Worm (Caenorhabditis elegans) whole organism, L4 larva: ENCODE results near the gene dhps-1.

ENCODE experiments used
- D1046.2 ChIP-seq: fragments of 200-800 bp; sonication (Bioruptor generic); IDR thresholded peaks from 2 replicates; pipeline ENCODE4 v1.3.6; 2022; ENCODE audit warnings: missing genetic modification characterization, missing compliant biosample characterization
- F26F4.8 ChIP-seq: fragments of 200-800 bp; sonication (Bioruptor generic); conservative IDR thresholded peaks from 2 replicates; pipeline ENCODE4 v1.3.6; 2022; ENCODE audit warnings: missing genetic modification characterization, missing compliant biosample characterization
- F44E2.7 ChIP-seq: fragments of 200-800 bp; sonication (Bioruptor generic); IDR thresholded peaks from 2 replicates; pipeline ENCODE4 v2.1.2; 2022; ENCODE audit warnings: missing genetic modification characterization, missing compliant biosample characterization
- T20F7.1 ChIP-seq: fragments of 200-800 bp; sonication (Bioruptor generic); optimal IDR thresholded peaks from 2 replicates; lab custom pipeline; 2018; ENCODE audit warnings: mild to moderate bottlenecking, missing genetic modification characterization, missing compliant biosample characterization
- T26A8.4 ChIP-seq: fragments of 200-800 bp; sonication (Bioruptor generic); IDR thresholded peaks from 2 replicates; pipeline ENCODE4 v1.3.6; 2022; ENCODE audit warnings: missing genetic modification characterization, missing compliant biosample characterization
- Y48G9A.11 ChIP-seq: fragments of 200-800 bp; sonication (Bioruptor generic); IDR thresholded peaks from 2 replicates; pipeline ENCODE4 v1.3.6; 2022; ENCODE audit warnings: missing genetic modification reagents, missing genetic modification characterization, missing compliant biosample characterization
- ZK337.2 ChIP-seq: fragments of 200-800 bp; sonication (Bioruptor generic); IDR thresholded peaks from 2 replicates; pipeline ENCODE4 v1.3.6; 2022; ENCODE audit warnings: missing genetic modification reagents, missing genetic modification characterization, missing compliant biosample characterization
- ZK546.5 ChIP-seq, 2 experiments: sonication (generic microtip); optimal IDR thresholded peaks; 2 replicates each; lab custom pipeline; 2017; ENCODE audit warnings: missing biosample characterization in 2 of 2, missing genetic modification characterization in 2 of 2
- aly-2 ChIP-seq: sonication (generic microtip); optimal IDR thresholded peaks from 2 replicates; lab custom pipeline; 2018; ENCODE audit warnings: missing biosample characterization, missing genetic modification characterization
- arid-1 ChIP-seq: fragments of 200-800 bp; sonication (Bioruptor generic); conservative IDR thresholded peaks from 2 replicates; pipeline ENCODE4 v1.3.6; 2022; ENCODE audit warnings: missing genetic modification reagents, missing genetic modification characterization, missing compliant biosample characterization
- ceh-20 ChIP-seq: fragments of 200-800 bp; sonication (Bioruptor generic); IDR thresholded peaks from 2 replicates; pipeline ENCODE4 v1.3.6; 2022; ENCODE audit warnings: missing genetic modification reagents, missing genetic modification characterization, missing compliant biosample characterization
- ceh-32 ChIP-seq: sonication (generic microtip); optimal IDR thresholded peaks from 2 replicates; lab custom pipeline; 2016; ENCODE audit warnings: mild to moderate bottlenecking, missing genetic modification characterization, missing compliant biosample characterization; ENCODE audit not compliant: poor library complexity
- ceh-44 ChIP-seq: fragments of 200-800 bp; sonication (Bioruptor generic); IDR thresholded peaks from 2 replicates; pipeline ENCODE4 v1.3.6; 2022; ENCODE audit warnings: missing genetic modification reagents, missing genetic modification characterization, missing compliant biosample characterization
- ceh-82 ChIP-seq: sonication (generic microtip); optimal IDR thresholded peaks from 2 replicates; lab custom pipeline; 2017; ENCODE audit warnings: missing biosample characterization, missing genetic modification characterization
- ctbp-1 ChIP-seq: fragments of 200-800 bp; sonication (Bioruptor generic); IDR thresholded peaks from 2 replicates; pipeline ENCODE4 v1.3.6; 2022; ENCODE audit warnings: missing genetic modification reagents, missing genetic modification characterization, missing compliant biosample characterization
- daf-16 ChIP-seq, 3 experiments: sonication (generic microtip); optimal IDR thresholded peaks; 2 replicates each; lab custom pipeline; 2016 to 2017; ENCODE audit warnings: missing genetic modification characterization in 3 of 3, missing genetic modification reagents in 3 of 3, mild to moderate bottlenecking in 2 of 3, missing compliant biosample characterization in 2 of 3, missing biosample characterization in 1 of 3, moderate library complexity in 1 of 3
- daf-19 ChIP-seq: fragments of 200-800 bp; sonication (Bioruptor generic); conservative IDR thresholded peaks from 2 replicates; pipeline ENCODE4 v1.3.6; 2022; ENCODE audit warnings: missing genetic modification characterization, missing compliant biosample characterization
- daf-8 ChIP-seq: fragments of 200-800 bp; sonication (Bioruptor generic); IDR thresholded peaks from 2 replicates; pipeline ENCODE4 v1.3.6; 2022; ENCODE audit warnings: missing genetic modification characterization, missing compliant biosample characterization
- dmd-6 ChIP-seq: fragments of 200-800 bp; sonication (Bioruptor generic); IDR thresholded peaks from 2 replicates; pipeline ENCODE4 v1.3.6; 2022; ENCODE audit warnings: missing genetic modification reagents, missing genetic modification characterization, missing compliant biosample characterization
- egl-43 ChIP-seq: fragments of 200-800 bp; sonication (Bioruptor generic); IDR thresholded peaks from 2 replicates; pipeline ENCODE4 v1.3.6; 2022; ENCODE audit warnings: missing genetic modification reagents, missing genetic modification characterization, missing compliant biosample characterization
- fos-1 ChIP-seq: fragments of 150-350 bp; optimal IDR thresholded peaks from 2 replicates; lab custom pipeline; 2014; ENCODE audit warnings: missing biosample characterization, missing genetic modification characterization
- gei-8 ChIP-seq: fragments of 200-800 bp; sonication (Bioruptor generic); optimal IDR thresholded peaks from 2 replicates; lab custom pipeline; 2018; ENCODE audit warnings: mild to moderate bottlenecking, missing genetic modification characterization, missing compliant biosample characterization
- hlh-30 ChIP-seq: sonication (generic microtip); optimal IDR thresholded peaks from 2 replicates; lab custom pipeline; 2017; ENCODE audit warnings: antibody characterized with exemption, mild to moderate bottlenecking, missing genetic modification characterization, missing compliant biosample characterization; ENCODE audit not compliant: insufficient read depth
- lin-13 ChIP-seq: fragments of 150-350 bp; optimal IDR thresholded peaks from 2 replicates; lab custom pipeline; 2014; ENCODE audit warnings: missing biosample characterization, missing genetic modification reagents, missing genetic modification characterization
- lin-15B ChIP-seq: fragments of 150-350 bp; sonication (generic microtip); optimal IDR thresholded peaks from 3 replicates; lab custom pipeline; 2014; ENCODE audit warnings: missing biosample characterization, missing genetic modification characterization
- lin-29 ChIP-seq: fragments of 200-800 bp; sonication (Bioruptor generic); IDR thresholded peaks from 2 replicates; pipeline ENCODE4 v1.3.6; 2022; ENCODE audit warnings: missing genetic modification reagents, missing genetic modification characterization, missing compliant biosample characterization
- lin-38 ChIP-seq: fragments of 200-800 bp; sonication (Bioruptor generic); IDR thresholded peaks from 2 replicates; pipeline ENCODE4 v1.3.6; 2022; ENCODE audit warnings: missing genetic modification reagents, missing genetic modification characterization, missing compliant biosample characterization
- lir-3 ChIP-seq: sonication (generic microtip); optimal IDR thresholded peaks from 2 replicates; lab custom pipeline; 2016; ENCODE audit warnings: mild to moderate bottlenecking, missing genetic modification characterization, missing compliant biosample characterization
- madf-5 ChIP-seq, 2 experiments: fragments of 200-800 bp; sonication (Bioruptor generic); IDR thresholded peaks; 2 replicates each; pipeline ENCODE4 v1.3.6; 2022; ENCODE audit warnings: missing compliant biosample characterization in 2 of 2, missing genetic modification characterization in 2 of 2
- mdt-29 ChIP-seq: fragments of 200-800 bp; sonication (Bioruptor generic); IDR thresholded peaks from 2 replicates; pipeline ENCODE4 v1.3.6; 2022; ENCODE audit warnings: missing genetic modification reagents, missing genetic modification characterization, missing compliant biosample characterization
- mes-2 ChIP-seq: sonication (generic microtip); optimal IDR thresholded peaks from 2 replicates; lab custom pipeline; 2016; ENCODE audit warnings: missing genotype, mild to moderate bottlenecking, missing genetic modification characterization, missing compliant biosample characterization; ENCODE audit not compliant: poor library complexity, severe bottlenecking
- mxl-2 ChIP-seq: fragments of 200-800 bp; sonication (Bioruptor generic); conservative IDR thresholded peaks from 2 replicates; pipeline ENCODE4 v1.3.6; 2022; ENCODE audit warnings: missing genetic modification reagents, missing genetic modification characterization, missing compliant biosample characterization
- nhr-25 ChIP-seq: sonication (generic microtip); optimal IDR thresholded peaks from 2 replicates; lab custom pipeline; 2017; ENCODE audit warnings: missing genetic modification characterization, mild to moderate bottlenecking, missing compliant biosample characterization, antibody characterized with exemption, moderate library complexity, borderline replicate concordance; ENCODE audit not compliant: insufficient read depth
- nhr-28 ChIP-seq: fragments of 150-350 bp; optimal IDR thresholded peaks from 2 replicates; lab custom pipeline; 2014; ENCODE audit warnings: missing biosample characterization, missing genetic modification characterization
- nhr-41 ChIP-seq: fragments of 200-800 bp; sonication (Bioruptor generic); IDR thresholded peaks from 2 replicates; pipeline ENCODE4 v1.3.6; 2022; ENCODE audit warnings: missing genetic modification reagents, missing genetic modification characterization, missing compliant biosample characterization
- nhr-48 ChIP-seq: sonication (generic microtip); optimal IDR thresholded peaks from 2 replicates; lab custom pipeline; 2016; ENCODE audit warnings: mild to moderate bottlenecking, missing genetic modification characterization, missing compliant biosample characterization
- nhr-76 ChIP-seq: fragments of 150-350 bp; optimal IDR thresholded peaks from 2 replicates; lab custom pipeline; 2014; ENCODE audit warnings: missing biosample characterization, missing genetic modification characterization
- pha-4 ChIP-seq, 2 experiments: fragments of 150-350 bp in 1 of 2; fragments of 200-800 bp in 1 of 2; sonication (Bioruptor generic) in 1 of 2; IDR thresholded peaks in 1 of 2; optimal IDR thresholded peaks in 1 of 2; 2 replicates each; pipeline versions ENCODE4 v1.3.6 to Lab custom; 2014 to 2022; ENCODE audit warnings: missing genetic modification characterization in 2 of 2, missing genetic modification reagents in 2 of 2, missing biosample characterization in 1 of 2, missing compliant biosample characterization in 1 of 2
- pqm-1 ChIP-seq: sonication (generic microtip); optimal IDR thresholded peaks from 2 replicates; lab custom pipeline; 2017; ENCODE audit warnings: missing biosample characterization, missing genetic modification characterization
- saeg-2 ChIP-seq: fragments of 200-800 bp; sonication (Bioruptor generic); IDR thresholded peaks from 2 replicates; pipeline ENCODE4 v1.3.6; 2022; ENCODE audit warnings: missing genetic modification reagents, missing genetic modification characterization, missing compliant biosample characterization
- sdz-12 ChIP-seq: fragments of 200-800 bp; sonication (Bioruptor generic); optimal IDR thresholded peaks from 2 replicates; lab custom pipeline; 2018; ENCODE audit warnings: mild to moderate bottlenecking, missing genetic modification characterization, missing compliant biosample characterization
- set-16 ChIP-seq: fragments of 200-800 bp; sonication (Bioruptor generic); IDR thresholded peaks from 2 replicates; pipeline ENCODE4 v1.3.6; 2022; ENCODE audit warnings: missing genetic modification reagents, missing genetic modification characterization, missing compliant biosample characterization
- spr-3 ChIP-seq: fragments of 200-800 bp; sonication (Bioruptor generic); optimal IDR thresholded peaks from 2 replicates; lab custom pipeline; 2018; ENCODE audit warnings: mild to moderate bottlenecking, missing genetic modification characterization, missing compliant biosample characterization
- unc-130 ChIP-seq: sonication (generic microtip); optimal IDR thresholded peaks from 2 replicates; lab custom pipeline; 2016; ENCODE audit warnings: missing genetic modification reagents, missing genetic modification characterization, missing compliant biosample characterization
- unc-62 ChIP-seq, 3 experiments: fragments of 150-350 bp in 1 of 3; sonication (generic microtip); optimal IDR thresholded peaks in 2 of 3; peaks in 1 of 3; 1 replicate in 1 of 3; 2 replicates in 2 of 3; lab custom pipeline; 2014 to 2017; ENCODE audit warnings: missing biosample characterization in 3 of 3, missing genetic modification characterization in 3 of 3, missing genetic modification reagents in 3 of 3, missing genotype in 1 of 3
- zag-1 ChIP-seq: fragments of 150-350 bp; optimal IDR thresholded peaks from 2 replicates; lab custom pipeline; 2014; ENCODE audit warnings: missing biosample characterization, missing genetic modification characterization
- ztf-11 ChIP-seq: fragments of 150-350 bp; optimal IDR thresholded peaks from 2 replicates; lab custom pipeline; 2014; ENCODE audit warnings: missing biosample characterization, missing genetic modification characterization

dhps-1 gene

DNA sequence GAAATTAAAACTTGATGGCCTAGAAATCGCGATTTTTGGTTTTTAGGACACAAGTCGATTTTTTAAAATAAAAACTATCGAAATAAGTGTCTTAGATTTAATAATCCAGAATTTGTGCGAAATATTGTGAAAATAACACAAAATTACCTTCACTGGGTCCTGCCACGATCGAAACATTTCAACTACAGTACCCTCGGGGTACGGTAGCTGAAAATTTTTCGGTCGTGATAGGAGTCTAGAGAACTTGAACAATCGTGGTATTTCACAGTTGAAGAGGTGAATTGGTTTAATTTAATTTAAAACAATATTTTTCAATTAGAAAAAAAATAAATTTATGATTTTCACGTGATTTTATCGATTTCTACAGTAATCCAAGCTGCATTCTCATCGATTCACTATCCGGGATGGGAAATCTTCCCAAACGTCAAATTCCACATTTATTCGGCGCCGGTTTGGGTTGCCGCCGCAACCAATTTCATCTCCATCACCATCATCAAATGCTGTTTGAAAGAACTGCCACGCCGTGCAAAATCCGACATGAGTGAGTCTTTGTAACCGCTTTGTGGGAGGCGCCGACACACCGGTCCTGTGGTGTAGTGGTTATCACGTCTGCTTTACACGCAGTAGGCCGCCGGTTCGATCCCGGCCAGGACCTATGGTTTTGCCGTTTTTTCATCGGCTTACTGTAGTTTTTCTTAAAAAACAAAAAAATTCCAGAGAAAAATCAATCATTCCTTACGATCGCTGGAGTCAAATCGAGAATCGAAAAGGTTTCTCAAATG, 33.8 kb upstream of the dhps-1 start:
- no peak for TF ChIP-seq nhr-41 (GFP tag; lab: Robert Waterston, UW)
- TF ChIP-seq F44E2.7 (GFP tag; lab: Robert Waterston, UW): no peak
- TF ChIP-seq fos-1 (tag; lab: Kevin White, UChicago): no peak
- TF ChIP-seq pqm-1 (tag; lab: Kevin White, UChicago): no peak
- TF ChIP-seq hlh-30: peak; percentile 31
- no peak for TF ChIP-seq D1046.2 (GFP tag; lab: Robert Waterston, UW)
- 0 out of 2 replicates have a peak, but pooled peaks have one; percentile 38 for TF ChIP-seq ZK337.2 (GFP tag; lab: Robert Waterston, UW)
- TF ChIP-seq unc-62 (GFP tag; optimal IDR thresholded peaks at IDR 0.05 in 1 of 2; lab: Kevin White, UChicago): peak in 1 of 2 experiments; percentile 60
- TF ChIP-seq unc-62 (tag; optimal IDR thresholded peaks at IDR 0.05; lab: Kevin White, UChicago): no peak
- TF ChIP-seq lin-38: no peak
- no peak for TF ChIP-seq mes-2 (tag; lab: Kevin White, UChicago)
- no peak for TF ChIP-seq Y48G9A.11 (GFP tag; lab: Robert Waterston, UW)
- no peak for TF ChIP-seq nhr-76 (tag; lab: Kevin White, UChicago)
- TF ChIP-seq saeg-2 (GFP tag; lab: Robert Waterston, UW): no peak
- no peak for TF ChIP-seq sdz-12 (GFP tag; lab: Kevin White, UChicago)
- peak; percentile 19 for TF ChIP-seq lir-3
- TF ChIP-seq madf-5 (GFP tag; IDR thresholded peaks at IDR 0.05; lab: Robert Waterston, UW): no peak
- no peak for TF ChIP-seq ceh-44 (GFP tag; lab: Robert Waterston, UW)
- no peak for TF ChIP-seq ztf-11 (tag; lab: Kevin White, UChicago)
- 0 out of 2 replicates have a peak, but pooled peaks have one; percentile 17 for TF ChIP-seq mdt-29 (GFP tag; lab: Robert Waterston, UW)
- TF ChIP-seq F26F4.8 (GFP tag; lab: Robert Waterston, UW): no peak
- no peak; the same call in 1 of the 2 replicates for TF ChIP-seq dmd-6 (GFP tag; lab: Robert Waterston, UW)
- no peak for TF ChIP-seq ctbp-1 (GFP tag; lab: Robert Waterston, UW)
- no peak for TF ChIP-seq ZK546.5 (tag; optimal IDR thresholded peaks at IDR 0.05; lab: Kevin White, UChicago)
- peak; percentile 33 for TF ChIP-seq nhr-25 (tag; lab: Kevin White, UChicago)
- TF ChIP-seq daf-8 (GFP tag; lab: Robert Waterston, UW): no peak
- TF ChIP-seq egl-43 (GFP tag; lab: Robert Waterston, UW): no peak
- TF ChIP-seq unc-130: peak; percentile 12
- no peak for TF ChIP-seq ceh-82 (tag; lab: Kevin White, UChicago)
- TF ChIP-seq mxl-2: no peak
- no peak for TF ChIP-seq daf-16 (GFP tag; optimal IDR thresholded peaks at IDR 0.05; lab: Kevin White, UChicago)
- peak; percentile 41 for TF ChIP-seq daf-16 (tag; optimal IDR thresholded peaks at IDR 0.05; lab: Kevin White, UChicago)
- no peak for TF ChIP-seq gei-8
- peak; percentile 45; the same call in 1 of the 2 replicates for TF ChIP-seq pha-4 (GFP tag; IDR thresholded peaks at IDR 0.05; lab: Robert Waterston, UW)
- TF ChIP-seq pha-4 (tag; optimal IDR thresholded peaks at IDR 0.05; lab: Kevin White, UChicago): no peak
- no peak for TF ChIP-seq set-16 (GFP tag; lab: Robert Waterston, UW)
- no peak for TF ChIP-seq lin-29
- 0 out of 2 replicates have a peak, but pooled peaks have one; percentile 34 for TF ChIP-seq arid-1 (GFP tag; lab: Robert Waterston, UW)
- TF ChIP-seq daf-19: no peak
- TF ChIP-seq aly-2 (tag; lab: Kevin White, UChicago): no peak
- no peak for TF ChIP-seq ceh-20 (GFP tag; lab: Robert Waterston, UW)
- no peak for TF ChIP-seq lin-13
- TF ChIP-seq lin-15B: no peak
- TF ChIP-seq ceh-32 (tag; lab: Kevin White, UChicago): no peak
- TF ChIP-seq nhr-28 (tag; lab: Kevin White, UChicago): peak; percentile 1
- no peak for TF ChIP-seq T26A8.4 (GFP tag; lab: Robert Waterston, UW)
- no peak for TF ChIP-seq T20F7.1 (GFP tag; lab: Kevin White, UChicago)
- no peak for TF ChIP-seq spr-3 (GFP tag; lab: Kevin White, UChicago)
- TF ChIP-seq zag-1 (tag; lab: Kevin White, UChicago): no peak
- TF ChIP-seq nhr-48 (tag; lab: Kevin White, UChicago): no peak
